Fruit fly (Drosophila melanogaster): ENCODE results near the gene CG43861.
A peak's percentile ranks its signal among the peaks of the same experiment; 100 is the strongest.

Gene CG43861

dm6 chr2L:20065516-20065915 is 48.4 kb upstream of the CG43861 start, which contains the start of gene vls (continued):
- TF ChIP-seq sr (GFP tag; IDR thresholded peaks at IDR 0.05) (no peak), ato (GFP tag; IDR thresholded peaks at IDR 0.05; ENCODE audit: partially characterized antibody) (peak; percentile 73), CG17359 (tag; optimal IDR thresholded peaks at IDR 0.05) (peak; percentile 93), Sry-β (GFP tag; optimal IDR thresholded peaks at IDR 0.05) (peak; percentile 36), Bgb (GFP tag; IDR thresholded peaks at IDR 0.05; ENCODE audit: partially characterized antibody) (peak; percentile 80)

dm6 chr2L:20061018-20061657 is 44.1 kb upstream of the CG43861 start, which contains the start of the genes barr and lok:
Gene barr (minus strand): TSS chr2L:20061370.
Gene lok (plus strand): TSS chr2L:20061422.
- TF ChIP-seq CG9876 (GFP tag; optimal IDR thresholded peaks at IDR 0.05): peak; percentile 5
- TF ChIP-seq CG1603 (tag; optimal IDR thresholded peaks at IDR 0.05): peak; percentile 17
- TF ChIP-seq CG17829 (tag; optimal IDR thresholded peaks at IDR 0.05): peak; percentile 31
- no peak for TF ChIP-seq ato (GFP tag; IDR thresholded peaks at IDR 0.05; ENCODE audit: partially characterized antibody)
- peak; percentile 15 for TF ChIP-seq CG18011 (GFP tag; optimal IDR thresholded peaks at IDR 0.05)
- peak; percentile 65 for TF ChIP-seq cg (GFP tag; optimal IDR thresholded peaks at IDR 0.05)
- TF ChIP-seq Atf-2 (GFP tag; optimal IDR thresholded peaks at IDR 0.05): peak; percentile 62
- TF ChIP-seq CG8944 (GFP tag; optimal IDR thresholded peaks at IDR 0.05): peak; percentile 39
- TF ChIP-seq CG9727 (GFP tag; optimal IDR thresholded peaks at IDR 0.05): peak; percentile 69
- no peak for TF ChIP-seq otp (GFP tag; IDR thresholded peaks at IDR 0.05)
- TF ChIP-seq CG6175 (GFP tag; IDR thresholded peaks at IDR 0.05): no peak
- TF ChIP-seq vvl (GFP tag; IDR thresholded peaks at IDR 0.05): 0 out of 2 replicates have a peak, but pooled peaks have one; percentile 23
- peak; percentile 52 for TF ChIP-seq CG4820 (GFP tag; optimal IDR thresholded peaks at IDR 0.05)
- peak; percentile 8 for TF ChIP-seq CG12236 (GFP tag; optimal IDR thresholded peaks at IDR 0.05)
- no peak for TF ChIP-seq gsb (GFP tag; IDR thresholded peaks at IDR 0.05)
- TF ChIP-seq ewg (GFP tag; optimal IDR thresholded peaks at IDR 0.05): peak; percentile 53
- TF ChIP-seq inv (GFP tag; IDR thresholded peaks at IDR 0.05; ENCODE audit: partially characterized antibody): no peak
- TF ChIP-seq eve (GFP tag; optimal IDR thresholded peaks at IDR 0.05): no peak
- TF ChIP-seq CG9609 (GFP tag; optimal IDR thresholded peaks at IDR 0.05): peak; percentile 30
- peak; percentile 21 for TF ChIP-seq gfzf (GFP tag; optimal IDR thresholded peaks at IDR 0.05)
- 0 out of 2 replicates have a peak, but pooled peaks have one; percentile 6 for TF ChIP-seq CG32772 (GFP tag; IDR thresholded peaks at IDR 0.05)
- no peak for TF ChIP-seq Deaf1 (tag; optimal IDR thresholded peaks at IDR 0.05)
- no peak for TF ChIP-seq bigmax (GFP tag; optimal IDR thresholded peaks at IDR 0.05)
- TF ChIP-seq CG12942 (GFP tag; optimal IDR thresholded peaks at IDR 0.05): peak; percentile 25
- peak; percentile 49 for TF ChIP-seq Ssrp (tag; optimal IDR thresholded peaks at IDR 0.05)
- TF ChIP-seq bcd (GFP tag; optimal IDR thresholded peaks at IDR 0.05): peak; percentile 64
- TF ChIP-seq Dfd (GFP tag; optimal IDR thresholded peaks at IDR 0.05): peak in 1 of 2 experiments; percentile 86
- no peak for TF ChIP-seq CG3065 (GFP tag; optimal IDR thresholded peaks at IDR 0.05)
- peak; percentile 44 for TF ChIP-seq Atf3 (GFP tag; optimal IDR thresholded peaks at IDR 0.05)
- peak; percentile 64 for TF ChIP-seq CG9932 (GFP tag; IDR thresholded peaks at IDR 0.05)
- peak; percentile 51 for TF ChIP-seq Ets97D (GFP tag; optimal IDR thresholded peaks at IDR 0.05)
- no peak for TF ChIP-seq CG15479 (GFP tag; optimal IDR thresholded peaks at IDR 0.05)
- no peak for TF ChIP-seq Eip74EF (GFP tag; optimal IDR thresholded peaks at IDR 0.05)
- TF ChIP-seq CG31365 (tag; optimal IDR thresholded peaks at IDR 0.05): no peak
- TF ChIP-seq CG9437 (GFP tag; optimal IDR thresholded peaks at IDR 0.05): peak; percentile 61
- TF ChIP-seq chn (GFP tag; optimal IDR thresholded peaks at IDR 0.05): peak; percentile 46
- TF ChIP-seq H15 (GFP tag; IDR thresholded peaks at IDR 0.05): no peak
- TF ChIP-seq CG10267 (tag; optimal IDR thresholded peaks at IDR 0.05): peak; percentile 96
- TF ChIP-seq tgo (GFP tag; IDR thresholded peaks at IDR 0.05): peak; percentile 40; the same call in 1 of the 3 replicates
- peak; percentile 5 for TF ChIP-seq kah (GFP tag; optimal IDR thresholded peaks at IDR 0.05)
- TF ChIP-seq BEAF-32 (GFP tag; optimal IDR thresholded peaks at IDR 0.05): peak; percentile 43
- TF ChIP-seq Hmx (GFP tag; optimal IDR thresholded peaks at IDR 0.05): peak; percentile 16
- peak; percentile 57 for TF ChIP-seq CG7556 (GFP tag; optimal IDR thresholded peaks at IDR 0.05)

All from whole organism, embryonic.